Worm (Caenorhabditis elegans): ENCODE measurements around the gene fozi-1.

DNA sequence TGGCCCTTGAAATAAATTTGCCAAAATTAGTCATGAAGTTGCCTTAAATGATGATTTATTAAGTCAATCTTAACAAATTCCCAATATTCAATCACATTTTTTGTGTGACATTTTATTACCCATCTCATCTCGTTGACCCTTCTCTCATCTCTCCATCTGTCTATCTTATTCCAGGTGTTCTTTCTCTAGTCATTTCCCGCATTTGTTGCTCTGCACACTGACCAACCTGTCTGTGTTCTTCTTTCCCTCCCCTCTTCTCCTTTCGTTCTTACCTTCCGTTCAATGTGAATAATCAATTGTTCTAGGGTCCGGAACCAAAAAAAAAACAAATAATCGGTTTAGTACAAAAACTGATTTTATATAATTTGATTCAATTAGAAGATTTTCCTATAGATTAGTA, 34.4 kb upstream of the fozi-1 start, which contains the start of gene T02C1.1:
- TF ChIP-seq lsy-2 (tag; optimal IDR thresholded peaks at IDR 0.05) = no peak
- no peak for TF ChIP-seq nhr-10 (tag; optimal IDR thresholded peaks at IDR 0.05)
- no peak for TF ChIP-seq nhr-77 (tag; optimal IDR thresholded peaks at IDR 0.05)
- TF ChIP-seq ztf-11 (tag; optimal IDR thresholded peaks at IDR 0.05) = no peak
- TF ChIP-seq nhr-23 (tag; optimal IDR thresholded peaks at IDR 0.05) = no peak
- TF ChIP-seq lin-13 (GFP tag; optimal IDR thresholded peaks at IDR 0.05) = no peak
- no peak for TF ChIP-seq nhr-237 (tag; optimal IDR thresholded peaks at IDR 0.05)
- no peak for TF ChIP-seq ama-1 (optimal IDR thresholded peaks at IDR 0.05)
- TF ChIP-seq F13H6.1 (tag; optimal IDR thresholded peaks at IDR 0.05) = no peak
- TF ChIP-seq R02D3.7 (tag; optimal IDR thresholded peaks at IDR 0.05) = no peak
- no peak for TF ChIP-seq unc-39 (tag; optimal IDR thresholded peaks at IDR 0.05)
- no peak for TF ChIP-seq blmp-1 (tag; optimal IDR thresholded peaks at IDR 0.05; ENCODE audit: insufficient read depth)
- no peak for TF ChIP-seq aly-2 (tag; optimal IDR thresholded peaks at IDR 0.05)

All from whole organism, L2 larva.